Fruit fly (Drosophila melanogaster) whole organism, wandering third instar larva: ENCODE results near the gene ClpX.

Experiments
- Jra ChIP-seq: sonication (Bioruptor generic); optimal IDR thresholded peaks from 2 replicates; lab custom pipeline; 2016; ENCODE audit warnings: missing biosample characterization, missing genetic modification characterization
- OdsH ChIP-seq: fragments of 200-800 bp; sonication (Bioruptor generic); optimal IDR thresholded peaks from 2 replicates; lab custom pipeline; 2016; ENCODE audit warnings: missing biosample characterization, mild to moderate bottlenecking, missing genetic modification characterization
- Sp1 ChIP-seq: fragments of 200-800 bp; sonication (Bioruptor generic); optimal IDR thresholded peaks from 3 replicates; lab custom pipeline; 2019; ENCODE audit warnings: missing biosample characterization, mild to moderate bottlenecking, missing genetic modification characterization, moderate library complexity
- dl ChIP-seq, 2 experiments: fragments of 175-275, 200-275 bp in 1 of 2; fragments of 200-275 bp in 1 of 2; sonication (Bioruptor generic); optimal IDR thresholded peaks; lab custom pipeline; 2018; ENCODE audit warnings: mild to moderate bottlenecking in 2 of 2, missing biosample characterization in 2 of 2, missing genetic modification characterization in 2 of 2, moderate library complexity in 2 of 2; ENCODE audit not compliant: partially characterized antibody in 2 of 2, insufficient read depth in 1 of 2
- dmrt93B ChIP-seq: fragments of 200-800 bp; sonication (Bioruptor generic); optimal IDR thresholded peaks from 2 replicates; lab custom pipeline; 2018; ENCODE audit warnings: missing biosample characterization, mild to moderate bottlenecking, missing genetic modification characterization
- fru ChIP-seq: fragments of 200-800 bp; sonication (Bioruptor generic); optimal IDR thresholded peaks from 3 replicates; lab custom pipeline; 2016; ENCODE audit warnings: missing biosample characterization, mild to moderate bottlenecking, missing genetic modification characterization
- jim ChIP-seq: fragments of 175-275, 200-325 bp; sonication (Bioruptor generic); optimal IDR thresholded peaks from 2 replicates; lab custom pipeline; 2016; ENCODE audit warnings: missing biosample characterization, mild to moderate bottlenecking, missing genetic modification characterization
- lola ChIP-seq: fragments of >200 bp; optimal IDR thresholded peaks from 2 replicates; lab custom pipeline; 2017; ENCODE audit warnings: missing biosample characterization, missing genetic modification characterization
- pan ChIP-seq: fragments of >200 bp; optimal IDR thresholded peaks from 2 replicates; lab custom pipeline; 2017
- psq ChIP-seq: fragments of 200-800 bp; sonication (Bioruptor generic); optimal IDR thresholded peaks from 3 replicates; lab custom pipeline; 2017; ENCODE audit warnings: missing biosample characterization, mild to moderate bottlenecking, missing genetic modification characterization, moderate library complexity
- rgr ChIP-seq: fragments of 200-800 bp; sonication (Bioruptor generic); optimal IDR thresholded peaks from 3 replicates; lab custom pipeline; 2016; ENCODE audit warnings: missing biosample characterization, mild to moderate bottlenecking, missing genetic modification characterization

dm6 chr3R:19928544-19928943 lies 25.1 kb upstream of the ClpX start, which contains the start of gene CG4459:
- TF ChIP-seq fru (GFP tag; lab: Kevin White, UChicago) (no peak), dl (GFP tag; optimal IDR thresholded peaks at IDR 0.05; lab: Kevin White, UChicago; ENCODE audit: insufficient read depth in 1 of 2, partially characterized antibody in 2 of 2) (no peak), pan (lab: Kevin White, UChicago) (no peak), lola (GFP tag; lab: Kevin White, UChicago) (no peak), rgr (GFP tag; lab: Kevin White, UChicago) (no peak), Sp1 (GFP tag; lab: Kevin White, UChicago) (no peak), Jra (no peak), OdsH (GFP tag; lab: Kevin White, UChicago) (no peak), dmrt93B (no peak), psq (GFP tag; lab: Kevin White, UChicago) (no peak), jim (GFP tag; lab: Kevin White, UChicago) (no peak)
